Worm (Caenorhabditis elegans) whole organism, L1 larva: ENCODE results near the gene dnsn-1.

Experiments
- aly-2 ChIP-seq: fragments of 150-350 bp; optimal IDR thresholded peaks from 2 replicates; lab custom pipeline; 2014; ENCODE audit warnings: missing biosample characterization, missing genetic modification characterization
- hpl-2 ChIP-seq: fragments of 150-350 bp; optimal IDR thresholded peaks from 2 replicates; lab custom pipeline; 2014; ENCODE audit warnings: missing biosample characterization, missing genetic modification reagents, missing genetic modification characterization
- nhr-11 ChIP-seq: fragments of 150-350 bp; optimal IDR thresholded peaks from 2 replicates; lab custom pipeline; 2014; ENCODE audit warnings: missing biosample characterization, missing genetic modification characterization
- pax-3 ChIP-seq: fragments of 200-800 bp; sonication (Bioruptor generic); optimal IDR thresholded peaks from 2 replicates; lab custom pipeline; 2018; ENCODE audit warnings: mild to moderate bottlenecking, missing genetic modification characterization, moderate library complexity, missing compliant biosample characterization
- snpc-4 ChIP-seq: fragments of 150-350 bp; optimal IDR thresholded peaks from 2 replicates; lab custom pipeline; 2014; ENCODE audit warnings: missing biosample characterization, missing genetic modification characterization
- swsn-7 ChIP-seq: sonication (generic microtip); optimal IDR thresholded peaks from 2 replicates; lab custom pipeline; 2016; ENCODE audit warnings: missing genetic modification characterization, missing compliant biosample characterization
- unc-62 ChIP-seq: fragments of 150-350 bp; optimal IDR thresholded peaks from 2 replicates; lab custom pipeline; 2014; ENCODE audit warnings: missing biosample characterization, missing genetic modification reagents, missing genetic modification characterization

- TF ChIP-seq nhr-11 (peak; percentile 57), unc-62 (GFP tag; lab: Kevin White, UChicago) (no peak), hpl-2 (GFP tag; lab: Kevin White, UChicago) (peak; percentile 54), aly-2 (tag; lab: Kevin White, UChicago) (peak; percentile 83), pax-3 (tag; lab: Kevin White, UChicago) (peak; percentile 87), snpc-4 (tag; lab: Kevin White, UChicago) (peak; percentile 86), swsn-7 (tag; lab: Kevin White, UChicago) (peak; percentile 97)
Measured at ce11 chrII:410832-411231, at the start of gene dnsn-1, which contains the start of gene C24H12.4.
